Fruit fly (Drosophila melanogaster): ENCODE data around the gene CG32284.

CG32284 gene

DNA sequence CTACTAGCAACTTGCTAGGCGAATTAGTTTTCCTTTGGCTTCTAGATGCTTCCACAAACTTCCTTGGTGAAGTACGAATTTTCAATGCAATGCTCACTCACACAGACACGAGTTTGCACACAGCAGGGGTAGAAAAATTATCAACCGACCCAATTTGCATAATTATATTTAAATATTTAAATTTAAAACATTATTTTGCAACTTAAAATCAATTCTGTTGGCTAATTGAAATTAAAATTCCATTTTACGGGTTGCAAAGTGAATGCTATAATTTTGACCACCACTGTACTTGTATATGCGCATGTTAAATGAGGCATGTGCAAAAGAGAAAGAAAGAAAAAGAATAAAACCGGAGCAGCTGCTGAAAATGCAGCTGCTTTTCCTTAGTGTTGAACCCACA, 7.6 kb downstream of the CG32284 start (continued):
- TF ChIP-seq bcd (GFP tag; optimal IDR thresholded peaks at IDR 0.05) (peak; percentile 90), PHDP (tag; optimal IDR thresholded peaks at IDR 0.05) (peak; percentile 95), CG33557 (GFP tag; optimal IDR thresholded peaks at IDR 0.05) (peak; percentile 79), Hr3 (GFP tag; optimal IDR thresholded peaks at IDR 0.05) (peak; percentile 89), CG7372 (GFP tag; IDR thresholded peaks at IDR 0.05) (peak; percentile 92), Pdp1 (GFP tag; optimal IDR thresholded peaks at IDR 0.05) (peak; percentile 55), CG1529 (GFP tag; optimal IDR thresholded peaks at IDR 0.05) (peak; percentile 88), CG3281 (GFP tag; optimal IDR thresholded peaks at IDR 0.05) (peak; percentile 93), Chrac-16 (GFP tag; optimal IDR thresholded peaks at IDR 0.05) (peak; percentile 87), CG15514 (GFP tag; optimal IDR thresholded peaks at IDR 0.05) (peak; percentile 88), CG43689 (GFP tag; IDR thresholded peaks at IDR 0.05) (peak; percentile 77), ab (GFP tag; optimal IDR thresholded peaks at IDR 0.05) (no peak), CG3838 (GFP tag; optimal IDR thresholded peaks at IDR 0.05) (peak; percentile 56), gro (GFP tag; optimal IDR thresholded peaks at IDR 0.05) (peak; percentile 42), pfk (GFP tag; optimal IDR thresholded peaks at IDR 0.05) (peak; percentile 2), CG17328 (GFP tag; IDR thresholded peaks at IDR 0.05) (peak; percentile 96), CG16813 (GFP tag; IDR thresholded peaks at IDR 0.05; ENCODE audit: partially characterized antibody) (no peak), D (optimal IDR thresholded peaks at IDR 0.05) (no peak), D (GFP tag; optimal IDR thresholded peaks at IDR 0.05) (peak; percentile 93), Ptx1 (GFP tag; IDR thresholded peaks at IDR 0.05) (peak; percentile 95), vnd (GFP tag; IDR thresholded peaks at IDR 0.05; ENCODE audit: partially characterized antibody) (no peak), zfh1 (GFP tag; IDR thresholded peaks at IDR 0.05) (peak; percentile 95), ssp (GFP tag; IDR thresholded peaks at IDR 0.05) (peak; percentile 79), NC2β (GFP tag; optimal IDR thresholded peaks at IDR 0.05) (peak; percentile 43), CG16815 (GFP tag; optimal IDR thresholded peaks at IDR 0.05) (peak; percentile 85), CG17912 (GFP tag; optimal IDR thresholded peaks at IDR 0.05) (no peak), CG2875 (GFP tag; optimal IDR thresholded peaks at IDR 0.05) (peak; percentile 91), aop (GFP tag; IDR thresholded peaks at IDR 0.05) (peak; percentile 59; the same call in 1 of the 2 replicates), ash1 (GFP tag; optimal IDR thresholded peaks at IDR 0.05) (peak; percentile 63), ERR (GFP tag; optimal IDR thresholded peaks at IDR 0.05) (peak; percentile 50), chif (GFP tag; optimal IDR thresholded peaks at IDR 0.05) (peak; percentile 47 to 57), CG9727 (GFP tag; optimal IDR thresholded peaks at IDR 0.05) (peak; percentile 94), Hand (GFP tag; optimal IDR thresholded peaks at IDR 0.05) (peak; percentile 90), MESR4 (GFP tag; optimal IDR thresholded peaks at IDR 0.05) (peak; percentile 40), chinmo (GFP tag; IDR thresholded peaks at IDR 0.05; ENCODE audit: partially characterized antibody) (no peak), Atf3 (GFP tag; optimal IDR thresholded peaks at IDR 0.05) (peak; percentile 4), CG13894 (tag; optimal IDR thresholded peaks at IDR 0.05) (peak; percentile 89), CG6175 (GFP tag; IDR thresholded peaks at IDR 0.05) (peak; percentile 82), Hr51 (GFP tag; optimal IDR thresholded peaks at IDR 0.05) (peak; percentile 72 to 95), CG6813 (GFP tag; optimal IDR thresholded peaks at IDR 0.05) (peak; percentile 94), CG1233 (GFP tag; optimal IDR thresholded peaks at IDR 0.05) (peak; percentile 88), CG2199 (GFP tag; IDR thresholded peaks at IDR 0.05) (peak; percentile 94), gsb-n (tag; optimal IDR thresholded peaks at IDR 0.05) (peak; percentile 93), da (GFP tag; optimal IDR thresholded peaks at IDR 0.05) (peak; percentile 13), Optix (GFP tag; IDR thresholded peaks at IDR 0.05) (peak; percentile 85; the same call in 2 of the 3 replicates), mirr (GFP tag; optimal IDR thresholded peaks at IDR 0.05) (peak; percentile 45), ken (GFP tag; IDR thresholded peaks at IDR 0.05) (peak; percentile 89), Asciz (GFP tag; optimal IDR thresholded peaks at IDR 0.05) (peak; percentile 94), CG32767 (GFP tag; IDR thresholded peaks at IDR 0.05) (peak; percentile 90), CG15696 (tag; optimal IDR thresholded peaks at IDR 0.05) (peak; percentile 80)

All from whole organism, embryonic.